Worm (Caenorhabditis elegans): ENCODE data around the gene C17H12.11.
A peak's percentile ranks its signal among the peaks of the same experiment; 100 is the strongest.

C17H12.11 gene

ce11 chrIV:6790438-6791124 lies 11.6 kb upstream of the C17H12.11 start, which contains the start of the genes C17H12.2 and vha-8 (continued):
- TF ChIP-seq mel-28 (tag; optimal IDR thresholded peaks at IDR 0.05; ENCODE audit: borderline replicate concordance) (no peak), tbp1 (GFP tag; optimal IDR thresholded peaks at IDR 0.05) (peak; percentile 48), B0035.1 (tag; optimal IDR thresholded peaks at IDR 0.05) (no peak), ceh-100 (GFP tag; IDR thresholded peaks at IDR 0.05) (0 out of 2 replicates have a peak, but pooled peaks have one; percentile 21), lsy-27 (tag; optimal IDR thresholded peaks at IDR 0.05; ENCODE audit: borderline replicate concordance, insufficient read depth) (no peak), K11D2.4 (GFP tag; IDR thresholded peaks at IDR 0.05) (peak; percentile 76; the same call in 1 of the 2 replicates), snpc-1.3 (tag; optimal IDR thresholded peaks at IDR 0.05; ENCODE audit: insufficient read depth) (no peak), sptf-2 (GFP tag; optimal IDR thresholded peaks at IDR 0.05) (no peak), ztf-18 (tag; optimal IDR thresholded peaks at IDR 0.05) (peak; percentile 39), sdz-38 (tag; optimal IDR thresholded peaks at IDR 0.05) (no peak), nhr-179 (tag; optimal IDR thresholded peaks at IDR 0.05) (no peak), nhr-90 (tag; optimal IDR thresholded peaks at IDR 0.05) (peak; percentile 40), ceh-91 (GFP tag; IDR thresholded peaks at IDR 0.05) (peak; percentile 45), pbrm-1 (GFP tag; IDR thresholded peaks at IDR 0.05) (peak; percentile 84), lag-1 (GFP tag; IDR thresholded peaks at IDR 0.05) (no peak), nhr-120 (GFP tag; IDR thresholded peaks at IDR 0.05) (no peak), nfya-2 (GFP tag; IDR thresholded peaks at IDR 0.05) (no peak), ztf-25 (GFP tag; IDR thresholded peaks at IDR 0.05) (no peak), ztf-26 (tag; optimal IDR thresholded peaks at IDR 0.05) (peak; percentile 59), T26A5.8 (tag; optimal IDR thresholded peaks at IDR 0.05) (no peak), dox-1 (GFP tag; IDR thresholded peaks at IDR 0.05) (peak; percentile 78), lsl-1 (GFP tag; optimal IDR thresholded peaks at IDR 0.05) (no peak), nhr-80 (tag; optimal IDR thresholded peaks at IDR 0.05) (peak; percentile 94), snpc-3.4 (tag; optimal IDR thresholded peaks at IDR 0.05) (no peak), Y56A3A.18 (GFP tag; IDR thresholded peaks at IDR 0.05) (no peak), bed-2 (GFP tag; IDR thresholded peaks at IDR 0.05) (no peak), hlh-12 (tag; optimal IDR thresholded peaks at IDR 0.05) (no peak), aptf-3 (GFP tag; IDR thresholded peaks at IDR 0.05) (no peak), tlf-1 (GFP tag; optimal IDR thresholded peaks at IDR 0.05) (peak; percentile 20), nfyb-1 (GFP tag; IDR thresholded peaks at IDR 0.05) (peak; percentile 73; the same call in 1 of the 2 replicates), athp-1 (tag; optimal IDR thresholded peaks at IDR 0.05) (peak; percentile 44), ZK185.1 (tag; optimal IDR thresholded peaks at IDR 0.05; ENCODE audit: poor library complexity, severe bottlenecking) (peak; percentile 65), mxl-1 (tag; optimal IDR thresholded peaks at IDR 0.05) (no peak)

DNA sequence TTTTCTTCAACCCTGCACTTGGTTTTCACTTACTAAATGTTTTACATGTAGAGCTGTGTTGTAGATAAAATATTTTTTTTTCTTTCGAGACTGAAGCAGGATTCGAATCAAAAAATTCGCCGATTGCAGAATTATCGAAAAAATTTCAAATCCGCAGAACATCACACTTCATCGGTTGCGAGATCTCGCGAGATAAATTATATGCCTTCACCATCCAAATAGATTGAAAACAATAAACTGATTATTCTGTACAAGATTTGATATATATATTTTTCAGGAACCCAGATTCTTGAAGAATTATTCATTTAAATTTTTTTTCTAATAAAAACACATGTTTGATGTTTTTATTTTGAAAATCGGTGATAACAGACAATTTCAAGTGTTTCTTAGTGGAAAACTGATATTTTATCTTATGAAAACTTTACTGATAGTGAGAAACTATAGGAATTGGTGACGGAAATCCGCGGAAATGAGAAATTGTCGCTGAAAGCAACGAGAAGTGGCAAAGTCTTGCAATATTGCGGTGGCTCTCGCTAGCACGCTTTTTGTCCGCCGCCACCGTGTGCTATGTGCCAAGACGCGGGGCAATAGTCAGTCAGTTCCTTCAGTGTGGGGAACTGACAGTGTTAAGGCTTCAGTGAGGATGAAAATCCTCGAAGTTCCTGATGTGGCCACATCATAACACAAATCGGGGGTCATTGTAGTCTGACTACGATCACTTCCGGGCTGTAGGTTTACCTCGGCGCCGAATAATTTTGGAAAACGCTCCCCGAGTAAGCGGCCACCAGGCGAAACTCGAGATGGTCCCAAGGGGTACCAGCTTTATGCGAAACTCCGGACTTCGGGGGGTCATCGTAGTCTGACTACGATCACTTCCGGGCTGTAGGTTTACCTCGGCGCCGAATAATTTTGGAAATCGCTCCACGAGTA lies 9.5 kb upstream of the C17H12.11 start:
- no peak for TF ChIP-seq madf-10 (tag; optimal IDR thresholded peaks at IDR 0.05)
- no peak for TF ChIP-seq ccch-3 (GFP tag; optimal IDR thresholded peaks at IDR 0.05)
- no peak for TF ChIP-seq hmg-20 (GFP tag; IDR thresholded peaks at IDR 0.05)
- TF ChIP-seq ceh-91 (GFP tag; IDR thresholded peaks at IDR 0.05): no peak
- TF ChIP-seq egl-44 (GFP tag; IDR thresholded peaks at IDR 0.05): no peak
- peak in 1 of 3 experiments; percentile 42 for TF ChIP-seq lin-35 (GFP tag; optimal IDR thresholded peaks at IDR 0.05)
- TF ChIP-seq tlf-1 (GFP tag; optimal IDR thresholded peaks at IDR 0.05): no peak
- no peak for TF ChIP-seq nhr-120 (GFP tag; IDR thresholded peaks at IDR 0.05)
- TF ChIP-seq nhr-90 (tag; optimal IDR thresholded peaks at IDR 0.05): no peak
- no peak for TF ChIP-seq ztf-25 (GFP tag; IDR thresholded peaks at IDR 0.05)
- TF ChIP-seq mel-28 (tag; optimal IDR thresholded peaks at IDR 0.05; ENCODE audit: borderline replicate concordance): no peak
- TF ChIP-seq D2030.7 (GFP tag; IDR thresholded peaks at IDR 0.05): no peak
- TF ChIP-seq mes-4 (tag; optimal IDR thresholded peaks at IDR 0.05): no peak
- TF ChIP-seq dpff-1 (tag; optimal IDR thresholded peaks at IDR 0.05): no peak
- no peak for TF ChIP-seq aptf-3 (GFP tag; IDR thresholded peaks at IDR 0.05)
- no peak for TF ChIP-seq ceh-40 (GFP tag; IDR thresholded peaks at IDR 0.05)
- no peak for TF ChIP-seq fkh-3 (tag; optimal IDR thresholded peaks at IDR 0.05)
- TF ChIP-seq let-607 (tag; optimal IDR thresholded peaks at IDR 0.05): peak; percentile 2 to 59
- TF ChIP-seq nfya-1 (tag; optimal IDR thresholded peaks at IDR 0.05; ENCODE audit: borderline replicate concordance, insufficient read depth): no peak
